Fruit fly (Drosophila melanogaster) S2 (cell line): Measurements from ENCODE around the gene CG32809.

ENCODE experiments used
- CG8478 ChIP-seq: fragments of >200 bp; optimal IDR thresholded peaks from 2 replicates; lab custom pipeline; 2018
- CTCF ChIP-seq, 2 experiments: fragments of >200 bp; optimal IDR thresholded peaks; 2 replicates each; lab custom pipeline; 2018

- no peak for TF ChIP-seq CG8478 (lab: Kevin White, UChicago)
- no peak for TF ChIP-seq CTCF (optimal IDR thresholded peaks at IDR 0.05; lab: Kevin White, UChicago)
These were observed 13.4 kb upstream of the CG32809 start for dm6 chrX:1705929-1706328.
